Worm (Caenorhabditis elegans) whole organism, L4 larva: ENCODE results near the gene nrsn-1.

Source experiments
- F37D6.2 ChIP-seq: sonication (generic microtip); optimal IDR thresholded peaks from 2 replicates; lab custom pipeline; 2016; ENCODE audit warnings: mild to moderate bottlenecking, missing genetic modification characterization, missing compliant biosample characterization
- F44E2.7 ChIP-seq: fragments of 200-800 bp; sonication (Bioruptor generic); IDR thresholded peaks from 2 replicates; pipeline ENCODE4 v2.1.2; 2022; ENCODE audit warnings: missing genetic modification characterization, missing compliant biosample characterization
- R02D3.7 ChIP-seq: fragments of 150-350 bp; sonication (generic microtip); optimal IDR thresholded peaks from 3 replicates; lab custom pipeline; 2014; ENCODE audit warnings: missing biosample characterization, missing genetic modification characterization
- Y105C5A.15 ChIP-seq: fragments of 200-800 bp; sonication (Bioruptor generic); IDR thresholded peaks from 2 replicates; pipeline ENCODE4 v1.3.6; 2022; ENCODE audit warnings: missing genetic modification characterization, missing compliant biosample characterization
- Y75B8A.6 ChIP-seq: fragments of 200-800 bp; sonication (Bioruptor generic); IDR thresholded peaks from 2 replicates; pipeline ENCODE4 v1.3.6; 2022; ENCODE audit warnings: missing genetic modification reagents, missing genetic modification characterization, missing compliant biosample characterization
- ZK337.2 ChIP-seq: fragments of 200-800 bp; sonication (Bioruptor generic); IDR thresholded peaks from 2 replicates; pipeline ENCODE4 v1.3.6; 2022; ENCODE audit warnings: missing genetic modification reagents, missing genetic modification characterization, missing compliant biosample characterization
- aha-1 ChIP-seq: fragments of 150-350 bp; peaks from one replicate; lab custom pipeline; 2014; ENCODE audit warnings: missing biosample characterization, missing genetic modification characterization
- aly-2 ChIP-seq: sonication (generic microtip); optimal IDR thresholded peaks from 2 replicates; lab custom pipeline; 2018; ENCODE audit warnings: missing biosample characterization, missing genetic modification characterization
- arid-1 ChIP-seq: fragments of 200-800 bp; sonication (Bioruptor generic); conservative IDR thresholded peaks from 2 replicates; pipeline ENCODE4 v1.3.6; 2022; ENCODE audit warnings: missing genetic modification reagents, missing genetic modification characterization, missing compliant biosample characterization
- attf-4 ChIP-seq: sonication (generic microtip); optimal IDR thresholded peaks from 3 replicates; lab custom pipeline; 2017; ENCODE audit warnings: missing biosample characterization, missing genetic modification characterization
- ceh-20 ChIP-seq: fragments of 200-800 bp; sonication (Bioruptor generic); IDR thresholded peaks from 2 replicates; pipeline ENCODE4 v1.3.6; 2022; ENCODE audit warnings: missing genetic modification reagents, missing genetic modification characterization, missing compliant biosample characterization
- ceh-28 ChIP-seq: fragments of 150-350 bp; optimal IDR thresholded peaks from 2 replicates; lab custom pipeline; 2014; ENCODE audit warnings: missing biosample characterization, missing genetic modification reagents, missing genetic modification characterization
- ceh-44 ChIP-seq: fragments of 200-800 bp; sonication (Bioruptor generic); IDR thresholded peaks from 2 replicates; pipeline ENCODE4 v1.3.6; 2022; ENCODE audit warnings: missing genetic modification reagents, missing genetic modification characterization, missing compliant biosample characterization
- ceh-62 ChIP-seq: sonication (generic microtip); optimal IDR thresholded peaks from 2 replicates; lab custom pipeline; 2017; ENCODE audit warnings: missing biosample characterization, missing genetic modification characterization
- daf-12 ChIP-seq: fragments of 150-350 bp; optimal IDR thresholded peaks from 2 replicates; lab custom pipeline; 2014; ENCODE audit warnings: missing biosample characterization, missing genetic modification reagents, missing genetic modification characterization
- daf-16 ChIP-seq, 3 experiments: sonication (generic microtip); optimal IDR thresholded peaks; 2 replicates each; lab custom pipeline; 2016 to 2017; ENCODE audit warnings: missing genetic modification characterization in 3 of 3, missing genetic modification reagents in 3 of 3, mild to moderate bottlenecking in 2 of 3, missing compliant biosample characterization in 2 of 3, missing biosample characterization in 1 of 3, moderate library complexity in 1 of 3
- daf-8 ChIP-seq: fragments of 200-800 bp; sonication (Bioruptor generic); IDR thresholded peaks from 2 replicates; pipeline ENCODE4 v1.3.6; 2022; ENCODE audit warnings: missing genetic modification characterization, missing compliant biosample characterization
- dmd-8 ChIP-seq: fragments of 200-800 bp; sonication (Bioruptor generic); IDR thresholded peaks from 2 replicates; pipeline ENCODE4 v1.3.6; 2022; ENCODE audit warnings: missing genetic modification characterization, missing compliant biosample characterization
- dmd-9 ChIP-seq: fragments of 200-800 bp; sonication (Bioruptor generic); IDR thresholded peaks from 2 replicates; pipeline ENCODE4 v1.3.6; 2022; ENCODE audit warnings: missing genetic modification reagents, missing genetic modification characterization, missing compliant biosample characterization
- egl-27 ChIP-seq: sonication (generic microtip); optimal IDR thresholded peaks from 3 replicates; lab custom pipeline; 2017; ENCODE audit warnings: missing biosample characterization, missing genetic modification reagents, missing genetic modification characterization
- fkh-10 ChIP-seq: fragments of 150-350 bp; optimal IDR thresholded peaks from 2 replicates; lab custom pipeline; 2014; ENCODE audit warnings: missing biosample characterization, missing genetic modification reagents, missing genetic modification characterization
- hif-1 ChIP-seq, 2 experiments: sonication (generic microtip); optimal IDR thresholded peaks; 2 replicates each; lab custom pipeline; 2016 to 2017; ENCODE audit warnings: missing compliant biosample characterization in 2 of 2, missing genetic modification characterization in 2 of 2, missing genetic modification reagents in 2 of 2, missing genotype in 2 of 2, mild to moderate bottlenecking in 1 of 2
- hlh-30 ChIP-seq: sonication (generic microtip); optimal IDR thresholded peaks from 2 replicates; lab custom pipeline; 2017; ENCODE audit warnings: antibody characterized with exemption, mild to moderate bottlenecking, missing genetic modification characterization, missing compliant biosample characterization; ENCODE audit not compliant: insufficient read depth
- lim-7 ChIP-seq: fragments of 200-800 bp; sonication (Bioruptor generic); IDR thresholded peaks from 2 replicates; pipeline ENCODE4 v1.3.6; 2022; ENCODE audit warnings: missing genetic modification characterization, missing compliant biosample characterization
- lin-1 ChIP-seq: fragments of 200-800 bp; sonication (Bioruptor generic); IDR thresholded peaks from 2 replicates; pipeline ENCODE4 v1.3.6; 2022; ENCODE audit warnings: missing genetic modification reagents, missing genetic modification characterization, missing compliant biosample characterization
- lin-38 ChIP-seq: fragments of 200-800 bp; sonication (Bioruptor generic); IDR thresholded peaks from 2 replicates; pipeline ENCODE4 v1.3.6; 2022; ENCODE audit warnings: missing genetic modification reagents, missing genetic modification characterization, missing compliant biosample characterization
- lin-39 ChIP-seq: fragments of 150-350 bp; optimal IDR thresholded peaks from 2 replicates; lab custom pipeline; 2014; ENCODE audit warnings: missing biosample characterization, missing genetic modification reagents, missing genetic modification characterization
- lir-3 ChIP-seq: sonication (generic microtip); optimal IDR thresholded peaks from 2 replicates; lab custom pipeline; 2016; ENCODE audit warnings: mild to moderate bottlenecking, missing genetic modification characterization, missing compliant biosample characterization
- lsy-2 ChIP-seq, 2 experiments: fragments of 150-350 bp in 1 of 2; sonication (generic microtip) in 1 of 2; optimal IDR thresholded peaks; 2 replicates each; lab custom pipeline; 2014 to 2017; ENCODE audit warnings: missing biosample characterization in 2 of 2, missing genetic modification characterization in 2 of 2
- madf-5 ChIP-seq, 2 experiments: fragments of 200-800 bp; sonication (Bioruptor generic); IDR thresholded peaks; 2 replicates each; pipeline ENCODE4 v1.3.6; 2022; ENCODE audit warnings: missing compliant biosample characterization in 2 of 2, missing genetic modification characterization in 2 of 2
- mdl-1 ChIP-seq, 2 experiments: fragments of 150-350 bp in 1 of 2; sonication (generic microtip) in 1 of 2; optimal IDR thresholded peaks; 2 replicates each; lab custom pipeline; 2014 to 2017; ENCODE audit warnings: missing biosample characterization in 2 of 2, missing genetic modification characterization in 2 of 2
- mdt-29 ChIP-seq: fragments of 200-800 bp; sonication (Bioruptor generic); IDR thresholded peaks from 2 replicates; pipeline ENCODE4 v1.3.6; 2022; ENCODE audit warnings: missing genetic modification reagents, missing genetic modification characterization, missing compliant biosample characterization
- mxl-2 ChIP-seq: fragments of 200-800 bp; sonication (Bioruptor generic); conservative IDR thresholded peaks from 2 replicates; pipeline ENCODE4 v1.3.6; 2022; ENCODE audit warnings: missing genetic modification reagents, missing genetic modification characterization, missing compliant biosample characterization
- mxl-3 ChIP-seq: fragments of 200-800 bp; sonication (Bioruptor generic); optimal IDR thresholded peaks from 2 replicates; lab custom pipeline; 2018; ENCODE audit warnings: mild to moderate bottlenecking, missing genetic modification characterization, missing compliant biosample characterization
- nhr-10 ChIP-seq: fragments of 150-350 bp; optimal IDR thresholded peaks from 2 replicates; lab custom pipeline; 2014; ENCODE audit warnings: missing biosample characterization, missing genetic modification characterization
- nhr-237 ChIP-seq: sonication (generic microtip); optimal IDR thresholded peaks from 2 replicates; lab custom pipeline; 2017; ENCODE audit warnings: missing biosample characterization, missing genetic modification characterization
- nhr-28 ChIP-seq: fragments of 150-350 bp; optimal IDR thresholded peaks from 2 replicates; lab custom pipeline; 2014; ENCODE audit warnings: missing biosample characterization, missing genetic modification characterization
- pqm-1 ChIP-seq: sonication (generic microtip); optimal IDR thresholded peaks from 2 replicates; lab custom pipeline; 2017; ENCODE audit warnings: missing biosample characterization, missing genetic modification characterization
- snpc-4 ChIP-seq: fragments of 150-350 bp; optimal IDR thresholded peaks from 2 replicates; lab custom pipeline; 2014; ENCODE audit warnings: missing biosample characterization, missing genetic modification characterization
- spr-1 ChIP-seq: sonication (generic microtip); optimal IDR thresholded peaks from 2 replicates; lab custom pipeline; 2016; ENCODE audit warnings: mild to moderate bottlenecking, missing genetic modification characterization, missing compliant biosample characterization
- tra-1 ChIP-seq: fragments of 200-800 bp; sonication (Bioruptor generic); IDR thresholded peaks from 2 replicates; pipeline ENCODE4 v1.3.6; 2022; ENCODE audit warnings: missing genetic modification reagents, missing genetic modification characterization, missing compliant biosample characterization
- unc-130 ChIP-seq: sonication (generic microtip); optimal IDR thresholded peaks from 2 replicates; lab custom pipeline; 2016; ENCODE audit warnings: missing genetic modification reagents, missing genetic modification characterization, missing compliant biosample characterization
- unc-39 ChIP-seq: sonication (generic microtip); optimal IDR thresholded peaks from 2 replicates; lab custom pipeline; 2017; ENCODE audit warnings: missing biosample characterization, missing genetic modification characterization
- unc-62 ChIP-seq, 3 experiments: fragments of 150-350 bp in 1 of 3; sonication (generic microtip); optimal IDR thresholded peaks in 2 of 3; peaks in 1 of 3; 1 replicate in 1 of 3; 2 replicates in 2 of 3; lab custom pipeline; 2014 to 2017; ENCODE audit warnings: missing biosample characterization in 3 of 3, missing genetic modification characterization in 3 of 3, missing genetic modification reagents in 3 of 3, missing genotype in 1 of 3
- vab-7 ChIP-seq: fragments of 200-800 bp; sonication (Bioruptor generic); IDR thresholded peaks from 2 replicates; pipeline ENCODE4 v1.3.6; 2022; ENCODE audit warnings: missing genetic modification reagents, missing genetic modification characterization, missing compliant biosample characterization
- zfp-2 ChIP-seq: sonication (generic microtip); optimal IDR thresholded peaks from 2 replicates; lab custom pipeline; 2016; ENCODE audit warnings: mild to moderate bottlenecking, missing genetic modification characterization, missing compliant biosample characterization
- zfp-3 ChIP-seq: fragments of 200-800 bp; sonication (Bioruptor generic); conservative IDR thresholded peaks from 2 replicates; pipeline ENCODE4 v1.3.6; 2022; ENCODE audit warnings: missing genetic modification reagents, missing genetic modification characterization, missing compliant biosample characterization
- zip-11 ChIP-seq: fragments of 200-800 bp; sonication (Bioruptor generic); IDR thresholded peaks from 2 replicates; pipeline ENCODE4 v1.3.6; 2022; ENCODE audit warnings: missing genetic modification characterization, missing compliant biosample characterization
- zip-2 ChIP-seq: fragments of 150-350 bp; optimal IDR thresholded peaks from 2 replicates; lab custom pipeline; 2014; ENCODE audit warnings: missing biosample characterization, missing genetic modification characterization
- ztf-11 ChIP-seq: fragments of 150-350 bp; optimal IDR thresholded peaks from 2 replicates; lab custom pipeline; 2014; ENCODE audit warnings: missing biosample characterization, missing genetic modification characterization

nrsn-1 gene

ce11 chrV:3759419-3759915, 43.7 kb upstream of the nrsn-1 start, which contains the start of gene chk-1 (continued):
- TF ChIP-seq lin-39 (tag; lab: Kevin White, UChicago) (no peak), F37D6.2 (no peak), mdl-1 (tag; optimal IDR thresholded peaks at IDR 0.05; lab: Kevin White, UChicago) (no peak), dmd-9 (no peak), zip-11 (GFP tag; lab: Robert Waterston, UW) (no peak), vab-7 (GFP tag; lab: Robert Waterston, UW) (no peak), zip-2 (tag; lab: Kevin White, UChicago) (no peak), mdt-29 (GFP tag; lab: Robert Waterston, UW) (no peak)
- TF ChIP-seq, all 104 proteins: peak for 11

- no peak for TF ChIP-seq F44E2.7 (GFP tag; lab: Robert Waterston, UW)
- TF ChIP-seq unc-130: peak; percentile 2
- TF ChIP-seq zfp-3 (GFP tag; lab: Robert Waterston, UW): no peak
- no peak for TF ChIP-seq ceh-62 (tag; lab: Kevin White, UChicago)
- TF ChIP-seq unc-62 (GFP tag; optimal IDR thresholded peaks at IDR 0.05 in 1 of 2; lab: Kevin White, UChicago): peak in 1 of 2 experiments; percentile 96
- no peak for TF ChIP-seq unc-62 (tag; optimal IDR thresholded peaks at IDR 0.05; lab: Kevin White, UChicago)
- TF ChIP-seq nhr-28 (tag; lab: Kevin White, UChicago): peak; percentile 20
- no peak for TF ChIP-seq daf-12 (tag; lab: Kevin White, UChicago)
- no peak for TF ChIP-seq aly-2 (tag; lab: Kevin White, UChicago)
- TF ChIP-seq attf-4 (tag; lab: Kevin White, UChicago): no peak
- TF ChIP-seq mxl-2 (GFP tag; lab: Robert Waterston, UW): no peak
- no peak for TF ChIP-seq nhr-10 (tag; lab: Kevin White, UChicago)
- TF ChIP-seq pqm-1 (tag; lab: Kevin White, UChicago): no peak
- no peak for TF ChIP-seq dmd-9
- no peak for TF ChIP-seq zfp-2 (tag; lab: Kevin White, UChicago)
- TF ChIP-seq aha-1 (tag; lab: Kevin White, UChicago): peak; percentile 95
- TF ChIP-seq arid-1 (GFP tag; lab: Robert Waterston, UW): no peak; the same call in 1 of the 2 replicates
- TF ChIP-seq lin-38: peak; percentile 56
- peak; percentile 70 for TF ChIP-seq hlh-30 (tag; lab: Kevin White, UChicago)
- no peak for TF ChIP-seq Y105C5A.15 (GFP tag; lab: Robert Waterston, UW)
- no peak for TF ChIP-seq daf-8 (GFP tag; lab: Robert Waterston, UW)
- TF ChIP-seq dmd-8 (GFP tag; lab: Robert Waterston, UW): no peak
- TF ChIP-seq R02D3.7 (tag; lab: Kevin White, UChicago): no peak
- TF ChIP-seq spr-1 (tag; lab: Kevin White, UChicago): no peak
- TF ChIP-seq nhr-237: no peak
- no peak for TF ChIP-seq ceh-20 (GFP tag; lab: Robert Waterston, UW)
- TF ChIP-seq lim-7 (GFP tag; lab: Robert Waterston, UW): no peak
- TF ChIP-seq fkh-10 (GFP tag; lab: Kevin White, UChicago): no peak
- no peak for TF ChIP-seq zip-2 (tag; lab: Kevin White, UChicago)
- no peak for TF ChIP-seq Y75B8A.6 (GFP tag; lab: Robert Waterston, UW)
- TF ChIP-seq hif-1 (tag; optimal IDR thresholded peaks at IDR 0.05; lab: Kevin White, UChicago): no peak
- no peak for TF ChIP-seq mxl-3
- TF ChIP-seq lin-1: no peak
- TF ChIP-seq unc-39 (tag; lab: Kevin White, UChicago): no peak
- TF ChIP-seq ceh-28: no peak
- no peak for TF ChIP-seq egl-27
- no peak for TF ChIP-seq ceh-44 (GFP tag; lab: Robert Waterston, UW)
- TF ChIP-seq ztf-11 (tag; lab: Kevin White, UChicago): no peak
- TF ChIP-seq lir-3 (tag; lab: Kevin White, UChicago): no peak
- TF ChIP-seq lsy-2 (tag; optimal IDR thresholded peaks at IDR 0.05; lab: Kevin White, UChicago): peak in 1 of 2 experiments; percentile 54
- no peak for TF ChIP-seq ZK337.2 (GFP tag; lab: Robert Waterston, UW)
- TF ChIP-seq snpc-4: no peak
- TF ChIP-seq daf-16 (GFP tag; optimal IDR thresholded peaks at IDR 0.05; lab: Kevin White, UChicago): no peak
- peak; percentile 24 for TF ChIP-seq daf-16 (tag; optimal IDR thresholded peaks at IDR 0.05; lab: Kevin White, UChicago)
- TF ChIP-seq tra-1 (GFP tag; lab: Robert Waterston, UW): no peak
- no peak for TF ChIP-seq madf-5 (GFP tag; IDR thresholded peaks at IDR 0.05; lab: Robert Waterston, UW)
Observed at ce11 chrV:3756887-3757286, 41.1 kb upstream of the nrsn-1 start, which contains the start of gene gid-7. Gene gid-7, minus strand, starts transcription at chrV:3757074.
